Worm (Caenorhabditis elegans) whole organism, L2 larva: Measurements from ENCODE around the gene F59G1.4.

Experiments
- C34F6.9 ChIP-seq: fragments of 150-350 bp; optimal IDR thresholded peaks from 2 replicates; lab custom pipeline; 2014; ENCODE audit warnings: missing biosample characterization, missing genetic modification characterization
- F13H6.1 ChIP-seq: sonication (generic microtip); optimal IDR thresholded peaks from 2 replicates; lab custom pipeline; 2016; ENCODE audit warnings: missing genetic modification characterization, missing compliant biosample characterization
- R02D3.7 ChIP-seq: fragments of 150-350 bp; optimal IDR thresholded peaks from 2 replicates; lab custom pipeline; 2014; ENCODE audit warnings: missing biosample characterization, missing genetic modification characterization
- Y55F3AM.14 ChIP-seq: fragments of 200-800 bp; sonication (Bioruptor generic); optimal IDR thresholded peaks from 2 replicates; lab custom pipeline; 2018; ENCODE audit warnings: mild to moderate bottlenecking, missing genetic modification characterization, missing compliant biosample characterization
- alr-1 ChIP-seq: fragments of 150-350 bp; optimal IDR thresholded peaks from 2 replicates; lab custom pipeline; 2014; ENCODE audit warnings: missing biosample characterization, missing genetic modification characterization
- aly-2 ChIP-seq: fragments of 150-350 bp; optimal IDR thresholded peaks from 2 replicates; lab custom pipeline; 2014; ENCODE audit warnings: missing biosample characterization, missing genetic modification characterization
- blmp-1 ChIP-seq: sonication (generic microtip); optimal IDR thresholded peaks from 2 replicates; lab custom pipeline; 2017; ENCODE audit warnings: missing genetic modification characterization, mild to moderate bottlenecking, missing compliant biosample characterization, antibody characterized with exemption, moderate library complexity; ENCODE audit not compliant: insufficient read depth
- crh-2 ChIP-seq: sonication (generic microtip); optimal IDR thresholded peaks from 2 replicates; lab custom pipeline; 2017; ENCODE audit warnings: missing biosample characterization, missing genetic modification characterization
- dmd-4 ChIP-seq: sonication (generic microtip); optimal IDR thresholded peaks from 2 replicates; lab custom pipeline; 2017; ENCODE audit warnings: missing biosample characterization, missing genetic modification characterization
- elt-3 ChIP-seq: sonication (generic microtip); optimal IDR thresholded peaks from 2 replicates; lab custom pipeline; 2017; ENCODE audit warnings: missing biosample characterization, missing genetic modification characterization
- fos-1 ChIP-seq: fragments of 150-350 bp; optimal IDR thresholded peaks from 2 replicates; lab custom pipeline; 2014; ENCODE audit warnings: missing biosample characterization, missing genetic modification characterization
- gmeb-1 ChIP-seq: fragments of 150-350 bp; optimal IDR thresholded peaks from 2 replicates; lab custom pipeline; 2014; ENCODE audit warnings: missing biosample characterization, missing genetic modification characterization
- lin-13 ChIP-seq: fragments of 150-350 bp; optimal IDR thresholded peaks from 2 replicates; lab custom pipeline; 2014; ENCODE audit warnings: missing biosample characterization, missing genetic modification reagents, missing genetic modification characterization
- lsy-2 ChIP-seq, 2 experiments: fragments of 150-350 bp in 1 of 2; sonication (generic microtip) in 1 of 2; optimal IDR thresholded peaks; 2 replicates each; lab custom pipeline; 2014 to 2017; ENCODE audit warnings: missing biosample characterization in 2 of 2, missing genetic modification characterization in 2 of 2
- mab-5 ChIP-seq: fragments of 150-350 bp; optimal IDR thresholded peaks from 2 replicates; lab custom pipeline; 2014; ENCODE audit warnings: missing biosample characterization, missing genetic modification characterization
- mbf-1 ChIP-seq: sonication (generic microtip); optimal IDR thresholded peaks from 2 replicates; lab custom pipeline; 2017; ENCODE audit warnings: missing biosample characterization, missing genetic modification characterization
- nhr-10 ChIP-seq: sonication (generic microtip); optimal IDR thresholded peaks from 2 replicates; lab custom pipeline; 2017; ENCODE audit warnings: missing biosample characterization, missing genetic modification characterization
- nhr-11 ChIP-seq: fragments of 150-350 bp; optimal IDR thresholded peaks from 2 replicates; lab custom pipeline; 2014; ENCODE audit warnings: missing biosample characterization, missing genetic modification characterization
- nhr-12 ChIP-seq: fragments of 150-350 bp; optimal IDR thresholded peaks from 2 replicates; lab custom pipeline; 2014; ENCODE audit warnings: missing biosample characterization, missing genetic modification characterization
- nhr-129 ChIP-seq: fragments of 150-350 bp; optimal IDR thresholded peaks from 2 replicates; lab custom pipeline; 2014; ENCODE audit warnings: missing biosample characterization, missing genetic modification characterization
- nhr-21 ChIP-seq: fragments of 150-350 bp; optimal IDR thresholded peaks from 2 replicates; lab custom pipeline; 2014; ENCODE audit warnings: missing biosample characterization, missing genetic modification characterization
- nhr-237 ChIP-seq: fragments of 150-350 bp; optimal IDR thresholded peaks from 2 replicates; lab custom pipeline; 2014; ENCODE audit warnings: missing biosample characterization, missing genetic modification characterization
- nhr-6 ChIP-seq: fragments of 150-350 bp; optimal IDR thresholded peaks from 2 replicates; lab custom pipeline; 2014; ENCODE audit warnings: missing biosample characterization, missing genetic modification characterization
- nhr-77 ChIP-seq: fragments of 150-350 bp; optimal IDR thresholded peaks from 2 replicates; lab custom pipeline; 2014; ENCODE audit warnings: missing biosample characterization, missing genetic modification characterization
- peb-1 ChIP-seq: fragments of 150-350 bp; optimal IDR thresholded peaks from 2 replicates; lab custom pipeline; 2014; ENCODE audit warnings: missing biosample characterization, missing genetic modification characterization
- skn-1 ChIP-seq: sonication (generic microtip); optimal IDR thresholded peaks from 2 replicates; lab custom pipeline; 2017; ENCODE audit warnings: missing biosample characterization, missing genetic modification characterization
- sma-3 ChIP-seq: sonication (generic microtip); optimal IDR thresholded peaks from 2 replicates; lab custom pipeline; 2016; ENCODE audit warnings: missing genetic modification reagents, missing genetic modification characterization, missing compliant biosample characterization
- sma-9 ChIP-seq, 2 experiments: fragments of 150-350 bp in 1 of 2; sonication (generic microtip) in 1 of 2; optimal IDR thresholded peaks; 2 replicates each; lab custom pipeline; 2014 to 2016; ENCODE audit warnings: missing genetic modification characterization in 2 of 2, mild to moderate bottlenecking in 1 of 2, missing biosample characterization in 1 of 2, missing compliant biosample characterization in 1 of 2, missing genetic modification reagents in 1 of 2, moderate library complexity in 1 of 2
- snpc-4 ChIP-seq: fragments of 150-350 bp; optimal IDR thresholded peaks from 2 replicates; lab custom pipeline; 2014; ENCODE audit warnings: missing biosample characterization, missing genetic modification characterization
- unc-39 ChIP-seq: fragments of 150-350 bp; optimal IDR thresholded peaks from 2 replicates; lab custom pipeline; 2014; ENCODE audit warnings: missing biosample characterization, missing genetic modification characterization
- zag-1 ChIP-seq: fragments of 150-350 bp; optimal IDR thresholded peaks from 2 replicates; lab custom pipeline; 2014; ENCODE audit warnings: missing biosample characterization, missing genetic modification characterization
- ztf-1 ChIP-seq: fragments of 200-800 bp; sonication (Bioruptor generic); conservative IDR thresholded peaks from 2 replicates; pipeline ENCODE4 v1.3.6; 2022; ENCODE audit warnings: missing genetic modification characterization, missing compliant biosample characterization
- ztf-11 ChIP-seq: sonication (generic microtip); optimal IDR thresholded peaks from 2 replicates; lab custom pipeline; 2017; ENCODE audit warnings: missing biosample characterization, missing genetic modification characterization
- ztf-4 ChIP-seq: fragments of 150-350 bp; optimal IDR thresholded peaks from 2 replicates; lab custom pipeline; 2014; ENCODE audit warnings: missing biosample characterization, missing genetic modification characterization

The F59G1.4 gene

DNA sequence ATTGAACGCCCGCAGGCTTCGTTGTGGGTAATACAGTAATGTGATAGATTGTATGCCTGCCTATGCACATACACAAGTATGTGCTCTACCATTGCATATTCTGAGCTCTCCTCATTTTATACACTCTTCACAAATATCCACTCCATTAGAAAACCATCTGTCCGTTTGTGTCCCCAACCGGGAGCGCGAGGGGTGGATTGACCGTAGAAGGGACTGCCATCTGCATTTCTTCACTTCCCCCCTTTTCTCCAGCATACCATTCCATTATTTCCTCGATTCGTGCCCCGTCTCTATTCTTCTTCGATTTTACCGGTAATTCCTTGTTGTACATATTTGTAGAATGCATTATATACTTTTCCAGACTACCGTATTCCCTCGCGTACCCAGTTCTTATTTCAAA is 37.2 kb downstream of the F59G1.4 start:
- TF ChIP-seq sma-3 (GFP tag; lab: Kevin White, UChicago), result no peak
- no peak for TF ChIP-seq R02D3.7 (tag; lab: Kevin White, UChicago)
- no peak for TF ChIP-seq nhr-129
- TF ChIP-seq nhr-11 (tag; lab: Kevin White, UChicago), result no peak
- no peak for TF ChIP-seq fos-1 (tag; lab: Kevin White, UChicago)

DNA sequence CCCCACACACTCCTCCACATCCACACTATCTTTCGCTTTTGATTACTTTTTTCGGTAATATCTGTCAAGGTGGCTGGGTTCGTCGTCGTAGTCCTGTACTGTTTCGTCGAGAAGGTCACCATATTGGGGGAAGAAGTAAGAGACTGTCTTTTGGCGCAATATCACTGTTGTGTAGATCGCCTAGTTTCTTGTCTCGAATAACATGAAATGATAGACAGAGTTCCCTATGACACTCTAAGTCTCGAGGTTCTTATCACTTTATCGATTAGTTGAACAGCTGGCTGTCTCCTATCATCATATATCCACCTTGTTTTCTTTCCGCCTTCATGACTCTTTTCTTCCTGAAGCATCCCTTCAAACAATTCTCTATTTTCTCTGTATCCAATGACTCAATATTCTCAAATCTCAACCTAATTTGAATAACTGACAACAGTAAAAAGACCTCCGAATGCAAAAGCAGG is 38.0 kb downstream of the F59G1.4 start:
- no peak for TF ChIP-seq zag-1 (tag; lab: Kevin White, UChicago)
- TF ChIP-seq blmp-1 (tag; lab: Kevin White, UChicago), result no peak
- no peak for TF ChIP-seq crh-2 (tag; lab: Kevin White, UChicago)
- no peak for TF ChIP-seq lsy-2 (tag; optimal IDR thresholded peaks at IDR 0.05; lab: Kevin White, UChicago)
- peak; percentile 34 for TF ChIP-seq fos-1 (tag; lab: Kevin White, UChicago)
- peak; percentile 42 for TF ChIP-seq sma-3 (GFP tag; lab: Kevin White, UChicago)
- TF ChIP-seq snpc-4 (tag; lab: Kevin White, UChicago), result no peak
- no peak for TF ChIP-seq R02D3.7 (tag; lab: Kevin White, UChicago)
- no peak for TF ChIP-seq nhr-12 (tag; lab: Kevin White, UChicago)
- no peak for TF ChIP-seq mab-5
- TF ChIP-seq nhr-237, result no peak
- peak; percentile 8 for TF ChIP-seq gmeb-1 (tag; lab: Kevin White, UChicago)
- TF ChIP-seq mbf-1 (tag; lab: Kevin White, UChicago), result no peak
- TF ChIP-seq ztf-4, result no peak
- TF ChIP-seq skn-1 (tag; lab: Kevin White, UChicago), result no peak
- no peak for TF ChIP-seq nhr-10 (tag; lab: Kevin White, UChicago)
- no peak for TF ChIP-seq nhr-77
- TF ChIP-seq F13H6.1, result no peak
- TF ChIP-seq aly-2 (tag; lab: Kevin White, UChicago), result no peak
- TF ChIP-seq unc-39 (tag; lab: Kevin White, UChicago), result no peak
- TF ChIP-seq lin-13 (GFP tag; lab: Kevin White, UChicago), result no peak
- peak; percentile 26 for TF ChIP-seq sma-9 (GFP tag; optimal IDR thresholded peaks at IDR 0.05; lab: Kevin White, UChicago)
- no peak for TF ChIP-seq sma-9 (tag; optimal IDR thresholded peaks at IDR 0.05; lab: Kevin White, UChicago)
- no peak for TF ChIP-seq nhr-11 (tag; lab: Kevin White, UChicago)
- TF ChIP-seq dmd-4 (tag; lab: Kevin White, UChicago), result no peak
- TF ChIP-seq elt-3 (tag; lab: Kevin White, UChicago), result no peak
- no peak for TF ChIP-seq ztf-11 (tag; lab: Kevin White, UChicago)
- TF ChIP-seq Y55F3AM.14 (GFP tag; lab: Kevin White, UChicago), result no peak
- TF ChIP-seq nhr-6 (tag; lab: Kevin White, UChicago), result no peak
- TF ChIP-seq ztf-1 (GFP tag; lab: Robert Waterston, UW), result no peak
- TF ChIP-seq nhr-21 (tag; lab: Kevin White, UChicago), result peak; percentile 34
- TF ChIP-seq nhr-129, result peak; percentile 62
- TF ChIP-seq alr-1 (tag; lab: Kevin White, UChicago), result no peak

DNA sequence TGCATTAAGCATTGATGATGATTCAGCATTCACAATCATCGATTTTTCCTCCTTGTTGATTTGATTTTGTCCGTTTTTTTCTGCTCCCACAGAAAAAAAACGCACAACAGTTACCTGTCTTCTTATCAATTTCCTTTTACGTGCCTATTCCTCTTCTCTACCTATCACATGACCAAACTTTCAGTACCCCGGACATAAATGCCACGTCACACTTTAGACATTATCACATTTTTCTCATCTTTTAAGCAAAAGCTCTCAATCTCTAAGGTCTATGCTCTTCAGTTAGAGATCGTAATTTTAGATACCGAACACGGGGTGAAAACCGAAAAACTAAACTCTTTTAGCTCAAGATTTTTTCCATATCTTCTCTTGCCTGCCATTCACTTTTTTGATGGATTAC is 40.0 kb downstream of the F59G1.4 start:
- TF ChIP-seq nhr-10 (tag; lab: Kevin White, UChicago) (no peak), mbf-1 (tag; lab: Kevin White, UChicago) (no peak), gmeb-1 (tag; lab: Kevin White, UChicago) (peak; percentile 48), lsy-2 (tag; optimal IDR thresholded peaks at IDR 0.05; lab: Kevin White, UChicago) (no peak), sma-9 (GFP tag; optimal IDR thresholded peaks at IDR 0.05; lab: Kevin White, UChicago) (peak; percentile 61), sma-9 (tag; optimal IDR thresholded peaks at IDR 0.05; lab: Kevin White, UChicago) (no peak), fos-1 (tag; lab: Kevin White, UChicago) (peak; percentile 69), nhr-21 (tag; lab: Kevin White, UChicago) (no peak), C34F6.9 (tag; lab: Kevin White, UChicago) (no peak), sma-3 (GFP tag; lab: Kevin White, UChicago) (peak; percentile 20), nhr-129 (no peak), crh-2 (tag; lab: Kevin White, UChicago) (peak; percentile 97), R02D3.7 (tag; lab: Kevin White, UChicago) (no peak)

DNA sequence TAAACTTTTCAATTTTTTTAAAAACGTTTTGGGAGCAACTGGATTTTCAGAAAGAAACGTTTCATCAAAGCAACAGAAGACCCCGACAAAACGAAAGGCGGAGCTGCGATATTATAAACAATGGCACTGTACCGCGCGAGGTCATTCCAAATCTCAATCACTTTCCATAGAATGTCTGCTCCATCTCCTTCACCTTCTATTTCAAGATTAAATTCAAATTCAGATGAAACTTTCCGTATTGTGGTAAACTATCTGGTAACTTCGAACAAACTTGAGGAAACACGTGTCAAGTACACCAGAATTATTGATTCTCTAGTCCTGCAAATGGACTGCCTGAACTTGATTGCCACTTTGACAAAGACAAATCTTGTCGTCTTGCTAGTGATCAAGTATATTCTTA is 44.8 kb downstream of the F59G1.4 start, which contains the start of gene F28B12.6:
TSS of gene F28B12.6 (plus strand) at position 49 of the 400 bp plus-strand sequence.
- TF ChIP-seq alr-1 (tag; lab: Kevin White, UChicago) (no peak), lsy-2 (tag; optimal IDR thresholded peaks at IDR 0.05; lab: Kevin White, UChicago) (no peak), sma-3 (GFP tag; lab: Kevin White, UChicago) (peak; percentile 10), peb-1 (no peak)
